Fruit fly (Drosophila melanogaster) Kc167 (cell line): ENCODE data around the gene Jhbp7.

ENCODE experiments used
- Myc ChIP-seq: fragments of >200 bp; optimal IDR thresholded peaks from 2 replicates; lab custom pipeline; 2017; ENCODE audit warnings: missing external identifiers
- Sin3A ChIP-seq: fragments of >200 bp; optimal IDR thresholded peaks from 2 replicates; lab custom pipeline; 2018; ENCODE audit warnings: missing external identifiers
- psq ChIP-seq: fragments of >200 bp; optimal IDR thresholded peaks from 2 replicates; lab custom pipeline; 2017; ENCODE audit warnings: missing external identifiers
- ttk ChIP-seq: sonication (Bioruptor generic); optimal IDR thresholded peaks from 2 replicates; lab custom pipeline; 2017; ENCODE audit warnings: missing external identifiers

dm6 chr3R:25275276-25275675, 37.9 kb downstream of the Jhbp7 start:
- no peak for TF ChIP-seq psq
- TF ChIP-seq Sin3A (lab: Kevin White, UChicago), result no peak
- no peak for TF ChIP-seq ttk (lab: Kevin White, UChicago)
- TF ChIP-seq Myc (lab: Kevin White, UChicago), result no peak
